Worm (Caenorhabditis elegans) whole organism, L3 larva: ENCODE results near the gene prk-1.

Experiments used
- fkh-10 ChIP-seq: sonication (generic microtip); optimal IDR thresholded peaks from 2 replicates; lab custom pipeline; 2017; ENCODE audit warnings: missing biosample characterization, missing genetic modification reagents, missing genetic modification characterization
- lin-39 ChIP-seq: fragments of 150-350 bp; optimal IDR thresholded peaks from 2 replicates; lab custom pipeline; 2018; ENCODE audit warnings: missing biosample characterization, missing genetic modification reagents, missing genetic modification characterization
- nhr-12 ChIP-seq: fragments of 150-350 bp; optimal IDR thresholded peaks from 2 replicates; lab custom pipeline; 2014; ENCODE audit warnings: missing biosample characterization, missing genetic modification characterization
- snpc-4 ChIP-seq: fragments of 150-350 bp; optimal IDR thresholded peaks from 2 replicates; lab custom pipeline; 2014; ENCODE audit warnings: missing biosample characterization, missing genetic modification characterization
- unc-62 ChIP-seq: fragments of 150-350 bp; sonication (generic microtip); optimal IDR thresholded peaks from 4 replicates; lab custom pipeline; 2014; ENCODE audit warnings: missing biosample characterization, missing genetic modification reagents, missing genetic modification characterization
- zag-1 ChIP-seq: fragments of 150-350 bp; optimal IDR thresholded peaks from 2 replicates; lab custom pipeline; 2014; ENCODE audit warnings: missing biosample characterization, missing genetic modification characterization

DNA sequence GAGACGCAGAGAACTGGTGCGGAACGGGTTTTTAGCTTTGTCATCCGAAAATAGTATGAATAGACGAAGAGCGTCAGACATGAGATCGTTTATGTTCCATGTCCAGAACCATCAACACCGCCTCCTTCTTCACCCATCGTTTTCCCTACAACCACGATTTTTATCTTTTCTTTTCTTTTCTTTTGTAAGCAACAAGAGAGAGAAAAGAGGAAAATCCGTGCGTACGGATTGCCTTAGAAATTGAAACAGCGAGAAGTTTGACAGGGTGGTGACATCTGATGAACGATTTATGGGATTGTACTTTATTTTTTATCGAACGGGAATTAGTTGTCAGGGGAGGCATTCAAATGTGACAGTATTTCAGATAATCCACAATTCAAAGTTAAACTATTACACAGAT, 44.2 kb upstream of the prk-1 start, which contains the start of gene abu-13:
- TF ChIP-seq snpc-4 (tag; lab: Kevin White, UChicago), result no peak
- no peak for TF ChIP-seq zag-1 (tag; lab: Kevin White, UChicago)
- TF ChIP-seq nhr-12 (tag; lab: Kevin White, UChicago), result no peak
- TF ChIP-seq unc-62 (GFP tag; lab: Kevin White, UChicago), result no peak
- TF ChIP-seq lin-39 (tag; lab: Kevin White, UChicago), result no peak
- no peak for TF ChIP-seq fkh-10 (GFP tag; lab: Kevin White, UChicago)
